Worm (Caenorhabditis elegans) whole organism, early embryonic: Measurements from ENCODE around the gene col-135.

ENCODE experiments used
- aly-1 ChIP-seq: sonication (generic microtip); optimal IDR thresholded peaks from 2 replicates; lab custom pipeline; 2016; ENCODE audit warnings: missing genetic modification characterization, missing compliant biosample characterization
- ets-7 ChIP-seq: sonication (generic microtip); optimal IDR thresholded peaks from 2 replicates; lab custom pipeline; 2016; ENCODE audit warnings: missing genotype, missing genetic modification characterization, missing compliant biosample characterization

ce11 chrIV:15127731-15128130, 3.9 kb downstream of the col-135 start, which contains the start of gene M199.9:
- TF ChIP-seq aly-1 (tag; lab: Kevin White, UChicago) (no peak), ets-7 (no peak)
